Fruit fly (Drosophila melanogaster): ENCODE measurements around the gene CG5708.

CG5708 gene

DNA sequence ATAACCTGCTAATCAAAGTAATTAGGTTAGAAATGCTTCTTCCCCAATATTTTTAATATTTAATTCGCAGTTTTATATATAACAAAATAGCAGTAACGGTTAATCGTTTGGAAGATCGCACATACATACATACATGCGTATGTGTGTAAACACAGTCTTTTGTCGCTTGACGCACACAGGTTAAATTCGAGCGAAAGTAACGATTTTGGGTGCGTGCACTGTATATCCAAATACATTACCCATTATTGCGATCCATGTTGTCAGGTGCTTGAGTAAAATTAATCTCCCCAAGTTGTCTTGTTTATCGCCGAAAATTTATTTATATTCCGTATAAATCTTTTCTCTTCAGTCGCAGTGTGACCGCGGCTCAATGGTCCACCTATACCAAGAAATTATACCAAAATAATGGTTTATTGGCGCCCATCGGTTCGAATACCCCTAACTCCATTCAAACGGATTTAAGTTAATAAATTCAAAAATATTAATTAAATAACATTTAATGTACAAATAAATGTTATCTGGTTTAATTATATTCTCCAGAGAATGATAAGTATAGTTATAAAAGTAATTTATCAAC, 22.6 kb downstream of the CG5708 start, which contains the start of gene CG34159 (continued):
- TF ChIP-seq CG8359 (GFP tag; optimal IDR thresholded peaks at IDR 0.05; ENCODE audit: borderline replicate concordance) (no peak), Sry-δ (GFP tag; optimal IDR thresholded peaks at IDR 0.05) (no peak), wek (GFP tag; optimal IDR thresholded peaks at IDR 0.05) (peak; percentile 95), CG5245 (GFP tag; optimal IDR thresholded peaks at IDR 0.05) (no peak), CG8924 (tag; optimal IDR thresholded peaks at IDR 0.05) (peak; percentile 33), BtbVII (GFP tag; optimal IDR thresholded peaks at IDR 0.05) (no peak), Fer1 (GFP tag; optimal IDR thresholded peaks at IDR 0.05) (peak; percentile 38), CG9932 (GFP tag; IDR thresholded peaks at IDR 0.05) (no peak), gce (GFP tag; IDR thresholded peaks at IDR 0.05) (no peak), CG15696 (tag; optimal IDR thresholded peaks at IDR 0.05) (no peak), Dll (GFP tag; IDR thresholded peaks at IDR 0.05; ENCODE audit: partially characterized antibody) (peak; percentile 21; the same call in 1 of the 4 replicates), z (GFP tag; IDR thresholded peaks at IDR 0.05) (no peak), vnd (GFP tag; IDR thresholded peaks at IDR 0.05; ENCODE audit: partially characterized antibody) (no peak), CG11398 (GFP tag; optimal IDR thresholded peaks at IDR 0.05) (no peak), CG15514 (GFP tag; optimal IDR thresholded peaks at IDR 0.05) (no peak), CG12391 (tag; optimal IDR thresholded peaks at IDR 0.05) (no peak)

DNA sequence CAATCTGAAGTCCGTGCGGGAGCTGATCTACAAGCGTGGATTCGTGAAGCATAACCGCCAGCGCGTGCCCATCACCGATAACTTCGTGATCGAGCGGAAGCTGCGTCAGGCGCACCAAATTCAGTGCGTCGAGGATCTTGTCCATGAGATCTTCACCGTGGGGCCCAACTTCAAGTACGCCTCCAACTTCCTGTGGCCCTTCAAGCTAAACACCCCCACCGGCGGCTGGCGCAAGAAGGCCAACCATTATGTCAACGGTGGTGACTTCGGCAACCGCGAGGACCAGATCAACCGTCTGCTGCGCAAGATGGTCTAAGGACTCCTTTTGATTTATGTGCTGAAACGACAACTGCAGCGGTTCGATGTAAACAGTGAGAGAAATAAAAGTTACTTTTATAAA, 24.9 kb downstream of the CG5708 start:
- TF ChIP-seq pum (GFP tag; optimal IDR thresholded peaks at IDR 0.05) (no peak), CG17612 (GFP tag; IDR thresholded peaks at IDR 0.05) (peak; percentile 45; the same call in 1 of the 2 replicates), Fer3 (tag; optimal IDR thresholded peaks at IDR 0.05) (no peak), nerfin-2 (GFP tag; IDR thresholded peaks at IDR 0.05; ENCODE audit: partially characterized antibody) (0 out of 2 replicates have a peak, but pooled peaks have one; percentile 35), lov (optimal IDR thresholded peaks at IDR 0.05) (no peak), lov (GFP tag; IDR thresholded peaks at IDR 0.05) (0 out of 3 replicates have a peak, but pooled peaks have one; percentile 23), CG1233 (GFP tag; optimal IDR thresholded peaks at IDR 0.05) (no peak), ci (GFP tag; IDR thresholded peaks at IDR 0.05) (peak; percentile 13; the same call in 1 of the 3 replicates), Med (GFP tag) (peak; percentile 62), CG16813 (GFP tag; IDR thresholded peaks at IDR 0.05; ENCODE audit: partially characterized antibody) (0 out of 3 replicates have a peak, but pooled peaks have one; percentile 9), BEAF-32 (GFP tag; optimal IDR thresholded peaks at IDR 0.05) (no peak), Dad (GFP tag; optimal IDR thresholded peaks at IDR 0.05) (no peak), Hsf (GFP tag; optimal IDR thresholded peaks at IDR 0.05) (no peak), sob (GFP tag; IDR thresholded peaks at IDR 0.05) (0 out of 2 replicates have a peak, but pooled peaks have one; percentile 44), MESR4 (GFP tag; optimal IDR thresholded peaks at IDR 0.05) (no peak), CG14441 (GFP tag; IDR thresholded peaks at IDR 0.05) (0 out of 2 replicates have a peak, but pooled peaks have one; percentile 10), CG7357 (GFP tag; IDR thresholded peaks at IDR 0.05) (0 out of 3 replicates have a peak, but pooled peaks have one; percentile 11), run (tag; optimal IDR thresholded peaks at IDR 0.05) (no peak), esg (GFP tag; conservative IDR thresholded peaks at IDR 0.05) (no peak), hb (GFP tag; IDR thresholded peaks at IDR 0.05; ENCODE audit: partially characterized antibody) (0 out of 3 replicates have a peak, but pooled peaks have one; percentile 19), z (GFP tag; IDR thresholded peaks at IDR 0.05) (no peak), CG11456 (GFP tag; IDR thresholded peaks at IDR 0.05) (peak; percentile 69; the same call in 1 of the 3 replicates)

DNA sequence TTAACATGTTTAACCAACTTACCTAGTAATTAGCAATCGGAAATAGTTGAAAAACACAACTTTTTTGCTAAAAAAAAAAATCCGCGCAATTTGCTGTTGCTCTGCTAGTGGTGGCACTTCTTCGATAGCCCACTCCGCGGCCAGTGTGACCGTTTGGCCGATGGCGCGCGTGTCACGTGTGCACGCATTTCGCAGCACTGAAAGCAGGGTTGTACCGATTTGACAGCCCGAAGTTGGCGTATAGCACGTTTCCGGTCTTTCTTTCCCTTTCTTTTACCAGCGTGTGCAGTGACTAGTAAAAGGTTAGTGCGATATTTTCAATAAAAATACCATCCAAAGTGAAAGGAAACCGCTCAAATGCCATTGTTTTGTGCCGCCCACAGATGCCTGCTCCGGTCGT, 25.8 kb downstream of the CG5708 start, which contains the start of the genes Ripalpha and RpL7:
Gene Ripalpha (minus strand): TSS at position 128 of the 400 bp plus-strand sequence.
Gene RpL7 (plus strand): TSS at position 158 of the 400 bp plus-strand sequence.
- TF ChIP-seq CoRest (tag; optimal IDR thresholded peaks at IDR 0.05) (peak; percentile 92), slbo (GFP tag; IDR thresholded peaks at IDR 0.05) (peak; percentile 96), Gsc (GFP tag; IDR thresholded peaks at IDR 0.05) (no peak), HmgZ (tag; optimal IDR thresholded peaks at IDR 0.05) (peak; percentile 98), vvl (GFP tag; IDR thresholded peaks at IDR 0.05) (peak; percentile 98), CG12942 (GFP tag; optimal IDR thresholded peaks at IDR 0.05) (peak; percentile 97), CG1792 (GFP tag; optimal IDR thresholded peaks at IDR 0.05) (peak; percentile 97), CG4404 (GFP tag; IDR thresholded peaks at IDR 0.05) (peak; percentile 85), B-H1 (GFP tag; IDR thresholded peaks at IDR 0.05) (peak; percentile 89), CG30020 (tag; optimal IDR thresholded peaks at IDR 0.05) (peak; percentile 78), chm (GFP tag; IDR thresholded peaks at IDR 0.05) (peak; percentile 99), her (GFP tag; optimal IDR thresholded peaks at IDR 0.05) (peak; percentile 97), exex (tag; optimal IDR thresholded peaks at IDR 0.05) (peak; percentile 78)

Data from whole organism, embryonic.